Worm (Caenorhabditis elegans) whole organism, L3 larva: Measurements from ENCODE around the gene mua-6.

Source experiments
- R02D3.7 ChIP-seq: fragments of 150-350 bp; optimal IDR thresholded peaks from 2 replicates; lab custom pipeline; 2014; ENCODE audit warnings: missing biosample characterization, missing genetic modification characterization
- elt-1 ChIP-seq: fragments of 150-350 bp; optimal IDR thresholded peaks from 2 replicates; lab custom pipeline; 2014; ENCODE audit warnings: missing biosample characterization, missing genetic modification characterization
- eor-1 ChIP-seq, 2 experiments: fragments of 150-350 bp; optimal IDR thresholded peaks; 2 replicates each; lab custom pipeline; 2014 to 2018; ENCODE audit warnings: missing biosample characterization in 2 of 2, missing genetic modification characterization in 2 of 2
- fkh-2 ChIP-seq: fragments of 150-350 bp; optimal IDR thresholded peaks from 2 replicates; lab custom pipeline; 2014; ENCODE audit warnings: missing biosample characterization, missing genetic modification reagents, missing genetic modification characterization
- lin-15B ChIP-seq: fragments of 150-350 bp; optimal IDR thresholded peaks from 2 replicates; lab custom pipeline; 2014; ENCODE audit warnings: missing biosample characterization, missing genetic modification characterization
- mml-1 ChIP-seq: fragments of 150-350 bp; sonication (generic microtip); optimal IDR thresholded peaks from 3 replicates; lab custom pipeline; 2014; ENCODE audit warnings: missing biosample characterization, missing genetic modification characterization
- nhr-23 ChIP-seq: fragments of 150-350 bp; optimal IDR thresholded peaks from 2 replicates; lab custom pipeline; 2014; ENCODE audit warnings: missing biosample characterization, missing genetic modification reagents, missing genetic modification characterization
- nhr-43 ChIP-seq: sonication (generic microtip); optimal IDR thresholded peaks from 2 replicates; lab custom pipeline; 2016; ENCODE audit warnings: mild to moderate bottlenecking, missing genetic modification characterization, missing compliant biosample characterization; ENCODE audit not compliant: poor library complexity, severe bottlenecking
- nhr-76 ChIP-seq: fragments of 150-350 bp; sonication (generic microtip); optimal IDR thresholded peaks from 5 replicates; lab custom pipeline; 2014; ENCODE audit warnings: missing biosample characterization, missing genetic modification characterization
- nhr-77 ChIP-seq: fragments of 150-350 bp; optimal IDR thresholded peaks from 2 replicates; lab custom pipeline; 2014; ENCODE audit warnings: missing biosample characterization, missing genetic modification characterization
- pha-4 ChIP-seq: fragments of 150-350 bp; optimal IDR thresholded peaks from 2 replicates; lab custom pipeline; 2014; ENCODE audit warnings: missing biosample characterization, missing genetic modification reagents, missing genetic modification characterization
- tbx-2 ChIP-seq: sonication (generic microtip); optimal IDR thresholded peaks from 2 replicates; lab custom pipeline; 2016; ENCODE audit warnings: mild to moderate bottlenecking, missing genetic modification characterization, missing compliant biosample characterization

DNA sequence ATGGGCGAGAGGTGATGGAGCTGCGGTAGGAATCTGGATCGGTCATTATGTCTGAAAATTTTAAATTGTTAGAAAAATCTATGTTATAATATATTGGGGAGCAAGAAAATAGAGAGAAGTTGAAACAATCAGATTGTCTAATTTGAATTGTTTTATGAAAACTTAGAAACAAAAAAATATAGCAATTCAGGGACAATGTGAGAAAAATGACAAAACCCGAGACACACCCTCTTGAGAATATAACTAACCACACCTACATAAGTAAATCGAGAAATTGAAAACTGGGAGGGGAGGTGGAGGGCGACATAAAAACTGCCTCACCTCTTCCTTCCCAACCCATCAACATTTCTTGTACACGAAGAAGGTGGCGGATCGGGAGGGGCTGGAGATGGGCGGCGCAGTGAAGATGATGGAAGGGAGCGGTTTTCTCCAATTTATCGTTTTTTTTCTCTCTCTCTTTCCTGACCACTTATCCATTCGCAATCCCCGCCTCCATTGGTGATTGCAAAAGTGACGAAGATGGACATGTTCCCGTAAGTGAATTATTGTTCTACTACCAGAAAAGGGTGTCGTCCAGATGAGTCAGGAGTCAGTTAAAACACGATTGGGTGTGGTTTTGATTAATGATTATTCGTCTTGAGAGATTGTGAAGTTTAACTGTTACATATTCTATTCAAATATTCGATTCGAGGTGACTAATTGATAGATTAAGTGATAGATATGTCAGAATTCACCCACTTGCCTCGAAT, at the start of gene mua-6:
- TF ChIP-seq nhr-76 (tag; lab: Kevin White, UChicago) (no peak), tbx-2 (tag; lab: Kevin White, UChicago) (no peak), mml-1 (tag; lab: Kevin White, UChicago) (no peak), lin-15B (tag; lab: Kevin White, UChicago) (no peak), elt-1 (tag; lab: Kevin White, UChicago) (no peak), R02D3.7 (tag; lab: Kevin White, UChicago) (no peak), nhr-77 (tag; lab: Kevin White, UChicago) (no peak), nhr-43 (tag; lab: Kevin White, UChicago) (peak; percentile 3), pha-4 (tag; lab: Kevin White, UChicago) (no peak), nhr-23 (tag; lab: Kevin White, UChicago) (no peak), eor-1 (tag; optimal IDR thresholded peaks at IDR 0.05; lab: Kevin White, UChicago) (no peak), fkh-2 (tag; lab: Kevin White, UChicago) (no peak)
